Fruit fly (Drosophila melanogaster): ENCODE data around the gene fbp.
A peak's percentile ranks its signal among the peaks of the same experiment; 100 is the strongest.

Gene fbp

dm6 chr2L:19756716-19757115, 7.2 kb downstream of the fbp start, which contains the start of gene CG10631 (continued):
- no peak for TF ChIP-seq CG17802 (tag; optimal IDR thresholded peaks at IDR 0.05)
- TF ChIP-seq Vsx1 (GFP tag; optimal IDR thresholded peaks at IDR 0.05) = no peak
- TF ChIP-seq CG10959 (GFP tag; IDR thresholded peaks at IDR 0.05) = no peak
- peak; percentile 24; the same call in 1 of the 2 replicates for TF ChIP-seq vvl (GFP tag; IDR thresholded peaks at IDR 0.05)
- no peak for TF ChIP-seq zf30C (GFP tag; optimal IDR thresholded peaks at IDR 0.05)
- no peak for TF ChIP-seq Gug (GFP tag; IDR thresholded peaks at IDR 0.05)
- TF ChIP-seq NC2β (GFP tag; optimal IDR thresholded peaks at IDR 0.05) = no peak
- TF ChIP-seq CG13624 (GFP tag; optimal IDR thresholded peaks at IDR 0.05) = no peak
- TF ChIP-seq CG7372 (GFP tag; IDR thresholded peaks at IDR 0.05) = no peak
- TF ChIP-seq CG10267 (tag; optimal IDR thresholded peaks at IDR 0.05) = no peak
- TF ChIP-seq Mad (GFP tag; optimal IDR thresholded peaks at IDR 0.05) = no peak
- no peak for TF ChIP-seq CG13123 (GFP tag; optimal IDR thresholded peaks at IDR 0.05)
- TF ChIP-seq toy (GFP tag; IDR thresholded peaks at IDR 0.05) = no peak
- TF ChIP-seq CG13287 (GFP tag; IDR thresholded peaks at IDR 0.05; ENCODE audit: partially characterized antibody) = peak; percentile 90
- TF ChIP-seq mam (GFP tag; optimal IDR thresholded peaks at IDR 0.05) = no peak
- TF ChIP-seq CG1647 (GFP tag; optimal IDR thresholded peaks at IDR 0.05) = no peak
- TF ChIP-seq CG18764 (GFP tag; optimal IDR thresholded peaks at IDR 0.05) = no peak
- no peak for TF ChIP-seq CG11696 (GFP tag; IDR thresholded peaks at IDR 0.05)
- peak; percentile 63 for TF ChIP-seq Jarid2 (GFP tag; optimal IDR thresholded peaks at IDR 0.05)
- TF ChIP-seq CG12219 (GFP tag; optimal IDR thresholded peaks at IDR 0.05) = no peak
- no peak for TF ChIP-seq caup (GFP tag; optimal IDR thresholded peaks at IDR 0.05; ENCODE audit: severe bottlenecking)
- no peak for TF ChIP-seq CG12769 (tag; optimal IDR thresholded peaks at IDR 0.05)
- TF ChIP-seq Dip2 (GFP tag; IDR thresholded peaks at IDR 0.05) = no peak
- no peak for TF ChIP-seq Ets65A (GFP tag)
- no peak for TF ChIP-seq ranshi (GFP tag; IDR thresholded peaks at IDR 0.05)
- no peak for TF ChIP-seq gro (GFP tag; optimal IDR thresholded peaks at IDR 0.05)
- no peak for TF ChIP-seq Side (GFP tag; optimal IDR thresholded peaks at IDR 0.05)
- no peak for TF ChIP-seq grau (tag; optimal IDR thresholded peaks at IDR 0.05)
- no peak for TF ChIP-seq CG8388 (GFP tag; optimal IDR thresholded peaks at IDR 0.05)
- no peak for TF ChIP-seq CG11398 (GFP tag; optimal IDR thresholded peaks at IDR 0.05)
- no peak for TF ChIP-seq Rx (GFP tag; IDR thresholded peaks at IDR 0.05)
- TF ChIP-seq CG4360 (GFP tag; IDR thresholded peaks at IDR 0.05) = peak; percentile 58
- no peak for TF ChIP-seq lov (optimal IDR thresholded peaks at IDR 0.05)
- no peak for TF ChIP-seq lov (GFP tag; IDR thresholded peaks at IDR 0.05)
- peak; percentile 86; the same call in 1 of the 2 replicates for TF ChIP-seq amos (GFP tag; IDR thresholded peaks at IDR 0.05; ENCODE audit: partially characterized antibody)
- no peak for TF ChIP-seq CG7786 (GFP tag; optimal IDR thresholded peaks at IDR 0.05)
- TF ChIP-seq so (GFP tag; IDR thresholded peaks at IDR 0.05) = no peak
- peak; percentile 81 for TF ChIP-seq tna (GFP tag; IDR thresholded peaks at IDR 0.05; ENCODE audit: partially characterized antibody)
- no peak for TF ChIP-seq PHDP (tag; optimal IDR thresholded peaks at IDR 0.05)
- no peak for TF ChIP-seq kay (GFP tag; optimal IDR thresholded peaks at IDR 0.05)
- TF ChIP-seq insv (GFP tag; optimal IDR thresholded peaks at IDR 0.05) = no peak
- 0 out of 3 replicates have a peak, but pooled peaks have one; percentile 11 for TF ChIP-seq CG11456 (GFP tag; IDR thresholded peaks at IDR 0.05)
- peak; percentile 56 for TF ChIP-seq CG15514 (GFP tag; optimal IDR thresholded peaks at IDR 0.05)
- no peak for TF ChIP-seq CG18262 (tag; optimal IDR thresholded peaks at IDR 0.05)
- TF ChIP-seq odd (GFP tag; optimal IDR thresholded peaks at IDR 0.05) = no peak
- no peak for TF ChIP-seq h (optimal IDR thresholded peaks at IDR 0.05)
- TF ChIP-seq unpg (GFP tag; optimal IDR thresholded peaks at IDR 0.05) = no peak
- TF ChIP-seq CG7357 (GFP tag; IDR thresholded peaks at IDR 0.05) = no peak
- TF ChIP-seq lab (GFP tag; optimal IDR thresholded peaks at IDR 0.05) = peak; percentile 34
- no peak for TF ChIP-seq CG12942 (GFP tag; optimal IDR thresholded peaks at IDR 0.05)
- TF ChIP-seq p53 (GFP tag; optimal IDR thresholded peaks at IDR 0.05) = no peak
- no peak for TF ChIP-seq ap (GFP tag; IDR thresholded peaks at IDR 0.05)
- TF ChIP-seq knrl (GFP tag; IDR thresholded peaks at IDR 0.05; ENCODE audit: partially characterized antibody) = peak; percentile 73
